Fruit fly (Drosophila melanogaster) whole organism, wandering third instar larva: ENCODE data around the gene Ocrl.

ENCODE experiments used
- CG32264 ChIP-seq: fragments of 200-800 bp; sonication (Bioruptor generic); optimal IDR thresholded peaks from 2 replicates; lab custom pipeline; 2016; ENCODE audit warnings: missing biosample characterization, missing genetic modification characterization
- Hr78 ChIP-seq: fragments of >200 bp; optimal IDR thresholded peaks from 2 replicates; lab custom pipeline; 2017; ENCODE audit warnings: missing biosample characterization, missing genetic modification characterization
- Jra ChIP-seq: sonication (Bioruptor generic); optimal IDR thresholded peaks from 2 replicates; lab custom pipeline; 2016; ENCODE audit warnings: missing biosample characterization, missing genetic modification characterization
- Mio ChIP-seq: sonication (Bioruptor generic); optimal IDR thresholded peaks from 2 replicates; lab custom pipeline; 2016; ENCODE audit warnings: missing biosample characterization, missing genetic modification characterization
- N ChIP-seq: fragments of >200 bp; optimal IDR thresholded peaks from 2 replicates; lab custom pipeline; 2018; ENCODE audit warnings: missing biosample characterization, missing external identifiers, missing genetic modification characterization
- br ChIP-seq: fragments of 200-800 bp; sonication (Bioruptor generic); optimal IDR thresholded peaks from 2 replicates; lab custom pipeline; 2016; ENCODE audit warnings: missing biosample characterization, missing genetic modification characterization
- foxo ChIP-seq, 2 experiments: fragments of 200-800 bp; sonication (Bioruptor generic); optimal IDR thresholded peaks; 2 replicates in 1 of 2; 3 replicates in 1 of 2; lab custom pipeline; 2016 to 2017; ENCODE audit warnings: missing biosample characterization in 2 of 2, missing genetic modification characterization in 2 of 2
- h ChIP-seq: fragments of 200-800 bp; sonication (Bioruptor generic); optimal IDR thresholded peaks from 3 replicates; lab custom pipeline; 2016; ENCODE audit warnings: missing biosample characterization, mild to moderate bottlenecking, missing genetic modification characterization
- jim ChIP-seq: fragments of 175-275, 200-325 bp; sonication (Bioruptor generic); optimal IDR thresholded peaks from 2 replicates; lab custom pipeline; 2016; ENCODE audit warnings: missing biosample characterization, mild to moderate bottlenecking, missing genetic modification characterization
- lola ChIP-seq: fragments of >200 bp; optimal IDR thresholded peaks from 2 replicates; lab custom pipeline; 2017; ENCODE audit warnings: missing biosample characterization, missing genetic modification characterization
- psq ChIP-seq: fragments of 200-800 bp; sonication (Bioruptor generic); optimal IDR thresholded peaks from 3 replicates; lab custom pipeline; 2017; ENCODE audit warnings: missing biosample characterization, mild to moderate bottlenecking, missing genetic modification characterization, moderate library complexity
- usp ChIP-seq: fragments of >200 bp; optimal IDR thresholded peaks from 2 replicates; lab custom pipeline; 2017; ENCODE audit warnings: missing biosample characterization, missing genetic modification characterization

- peak; percentile 45 for TF ChIP-seq psq (GFP tag; lab: Kevin White, UChicago)
- no peak for TF ChIP-seq Mio (GFP tag; lab: Kevin White, UChicago)
- TF ChIP-seq h (GFP tag; lab: Kevin White, UChicago): peak; percentile 74
- no peak for TF ChIP-seq Hr78
- TF ChIP-seq jim (GFP tag; lab: Kevin White, UChicago): no peak
- TF ChIP-seq br (GFP tag; lab: Kevin White, UChicago): peak; percentile 68
- TF ChIP-seq usp (GFP tag; lab: Kevin White, UChicago): no peak
- TF ChIP-seq foxo (GFP tag; optimal IDR thresholded peaks at IDR 0.05; lab: Kevin White, UChicago): peak in 1 of 2 experiments; percentile 80
- peak; percentile 38 for TF ChIP-seq CG32264 (GFP tag; lab: Kevin White, UChicago)
- no peak for TF ChIP-seq N (GFP tag; lab: Kevin White, UChicago)
- TF ChIP-seq Jra (GFP tag; lab: Kevin White, UChicago): no peak
- no peak for TF ChIP-seq lola (GFP tag; lab: Kevin White, UChicago)
Observed at dm6 chrX:1944245-1945114, 21.7 kb downstream of the Ocrl start.
